Worm (Caenorhabditis elegans) whole organism, L3 larva: Measurements from ENCODE around the gene K09F6.7.

Source experiments
- R02D3.7 ChIP-seq: fragments of 150-350 bp; optimal IDR thresholded peaks from 2 replicates; lab custom pipeline; 2014; ENCODE audit warnings: missing biosample characterization, missing genetic modification characterization
- ZK546.5 ChIP-seq: sonication (generic microtip); optimal IDR thresholded peaks from 2 replicates; lab custom pipeline; 2017; ENCODE audit warnings: missing biosample characterization, missing genetic modification characterization
- ama-1 ChIP-seq: fragments of 150-350 bp; optimal IDR thresholded peaks from 2 replicates; lab custom pipeline; 2018
- ceh-16 ChIP-seq: sonication (generic microtip); optimal IDR thresholded peaks from 2 replicates; lab custom pipeline; 2017; ENCODE audit warnings: missing biosample characterization, missing genetic modification characterization
- ceh-82 ChIP-seq: fragments of 150-350 bp; optimal IDR thresholded peaks from 2 replicates; lab custom pipeline; 2014; ENCODE audit warnings: missing biosample characterization, missing genetic modification characterization
- ceh-9 ChIP-seq: sonication (generic microtip); optimal IDR thresholded peaks from 2 replicates; lab custom pipeline; 2018; ENCODE audit warnings: missing biosample characterization, missing genetic modification characterization
- daf-12 ChIP-seq: fragments of 150-350 bp; optimal IDR thresholded peaks from 2 replicates; lab custom pipeline; 2014; ENCODE audit warnings: missing biosample characterization, missing genetic modification reagents, missing genetic modification characterization
- elt-2 ChIP-seq: sonication (generic microtip); optimal IDR thresholded peaks from 2 replicates; lab custom pipeline; 2016; ENCODE audit warnings: missing genetic modification reagents, mild to moderate bottlenecking, missing genetic modification characterization, missing compliant biosample characterization
- elt-3 ChIP-seq, 3 experiments: fragments of 150-350 bp in 1 of 3; sonication (generic microtip) in 2 of 3; optimal IDR thresholded peaks; 2 replicates in 2 of 3; 4 replicates in 1 of 3; lab custom pipeline; 2014 to 2017; ENCODE audit warnings: missing biosample characterization in 3 of 3, missing genetic modification characterization in 3 of 3
- eor-1 ChIP-seq, 2 experiments: fragments of 150-350 bp; optimal IDR thresholded peaks; 2 replicates each; lab custom pipeline; 2014 to 2018; ENCODE audit warnings: missing biosample characterization in 2 of 2, missing genetic modification characterization in 2 of 2
- fkh-10 ChIP-seq: sonication (generic microtip); optimal IDR thresholded peaks from 2 replicates; lab custom pipeline; 2017; ENCODE audit warnings: missing biosample characterization, missing genetic modification reagents, missing genetic modification characterization
- fkh-2 ChIP-seq: fragments of 150-350 bp; optimal IDR thresholded peaks from 2 replicates; lab custom pipeline; 2014; ENCODE audit warnings: missing biosample characterization, missing genetic modification reagents, missing genetic modification characterization
- hmg-11 ChIP-seq: sonication (generic microtip); optimal IDR thresholded peaks from 2 replicates; lab custom pipeline; 2016; ENCODE audit warnings: missing genetic modification characterization, missing compliant biosample characterization
- lin-15B ChIP-seq: fragments of 150-350 bp; optimal IDR thresholded peaks from 2 replicates; lab custom pipeline; 2014; ENCODE audit warnings: missing biosample characterization, missing genetic modification characterization
- lin-39 ChIP-seq: fragments of 150-350 bp; optimal IDR thresholded peaks from 2 replicates; lab custom pipeline; 2018; ENCODE audit warnings: missing biosample characterization, missing genetic modification reagents, missing genetic modification characterization
- lsy-12 ChIP-seq: sonication (generic microtip); optimal IDR thresholded peaks from 2 replicates; lab custom pipeline; 2016; ENCODE audit warnings: mild to moderate bottlenecking, missing genetic modification characterization, missing compliant biosample characterization
- mdl-1 ChIP-seq: fragments of 150-350 bp; optimal IDR thresholded peaks from 2 replicates; lab custom pipeline; 2014; ENCODE audit warnings: missing biosample characterization, missing genetic modification characterization
- mml-1 ChIP-seq: fragments of 150-350 bp; sonication (generic microtip); optimal IDR thresholded peaks from 3 replicates; lab custom pipeline; 2014; ENCODE audit warnings: missing biosample characterization, missing genetic modification characterization
- nfya-1 ChIP-seq: sonication (generic microtip); optimal IDR thresholded peaks from 2 replicates; lab custom pipeline; 2017; ENCODE audit warnings: missing genetic modification characterization, mild to moderate bottlenecking, missing compliant biosample characterization, antibody characterized with exemption, moderate library complexity; ENCODE audit not compliant: insufficient read depth
- nhr-11 ChIP-seq: fragments of 150-350 bp; optimal IDR thresholded peaks from 2 replicates; lab custom pipeline; 2014; ENCODE audit warnings: missing biosample characterization, missing genetic modification characterization
- nhr-12 ChIP-seq: fragments of 150-350 bp; optimal IDR thresholded peaks from 2 replicates; lab custom pipeline; 2014; ENCODE audit warnings: missing biosample characterization, missing genetic modification characterization
- nhr-237 ChIP-seq: fragments of 150-350 bp; optimal IDR thresholded peaks from 2 replicates; lab custom pipeline; 2014; ENCODE audit warnings: missing biosample characterization, missing genetic modification characterization
- nhr-25 ChIP-seq: sonication (generic microtip); optimal IDR thresholded peaks from 2 replicates; lab custom pipeline; 2017; ENCODE audit warnings: missing biosample characterization, missing genetic modification characterization
- nhr-28 ChIP-seq: fragments of 150-350 bp; optimal IDR thresholded peaks from 2 replicates; lab custom pipeline; 2014; ENCODE audit warnings: missing biosample characterization, missing genetic modification characterization
- nhr-43 ChIP-seq: sonication (generic microtip); optimal IDR thresholded peaks from 2 replicates; lab custom pipeline; 2016; ENCODE audit warnings: mild to moderate bottlenecking, missing genetic modification characterization, missing compliant biosample characterization; ENCODE audit not compliant: poor library complexity, severe bottlenecking
- nhr-67 ChIP-seq: fragments of 150-350 bp; optimal IDR thresholded peaks from 2 replicates; lab custom pipeline; 2014; ENCODE audit warnings: missing biosample characterization, missing genetic modification characterization
- nhr-76 ChIP-seq: fragments of 150-350 bp; sonication (generic microtip); optimal IDR thresholded peaks from 5 replicates; lab custom pipeline; 2014; ENCODE audit warnings: missing biosample characterization, missing genetic modification characterization
- pha-4 ChIP-seq: fragments of 150-350 bp; optimal IDR thresholded peaks from 2 replicates; lab custom pipeline; 2014; ENCODE audit warnings: missing biosample characterization, missing genetic modification reagents, missing genetic modification characterization
- pqm-1 ChIP-seq: fragments of 150-350 bp; optimal IDR thresholded peaks from 2 replicates; lab custom pipeline; 2017; ENCODE audit warnings: missing biosample characterization, missing genetic modification characterization, inconsistent platforms
- sea-2 ChIP-seq: fragments of 150-350 bp; sonication (generic microtip); optimal IDR thresholded peaks from 4 replicates; lab custom pipeline; 2014; ENCODE audit warnings: missing biosample characterization, missing genetic modification reagents, missing genetic modification characterization
- tbx-2 ChIP-seq: sonication (generic microtip); optimal IDR thresholded peaks from 2 replicates; lab custom pipeline; 2016; ENCODE audit warnings: mild to moderate bottlenecking, missing genetic modification characterization, missing compliant biosample characterization
- unc-39 ChIP-seq: sonication (generic microtip); optimal IDR thresholded peaks from 4 replicates; lab custom pipeline; 2017; ENCODE audit warnings: missing biosample characterization, missing genetic modification characterization
- unc-62 ChIP-seq: fragments of 150-350 bp; sonication (generic microtip); optimal IDR thresholded peaks from 4 replicates; lab custom pipeline; 2014; ENCODE audit warnings: missing biosample characterization, missing genetic modification reagents, missing genetic modification characterization
- zag-1 ChIP-seq: fragments of 150-350 bp; optimal IDR thresholded peaks from 2 replicates; lab custom pipeline; 2014; ENCODE audit warnings: missing biosample characterization, missing genetic modification characterization
- ztf-11 ChIP-seq: fragments of 150-350 bp; optimal IDR thresholded peaks from 2 replicates; lab custom pipeline; 2014; ENCODE audit warnings: missing biosample characterization, missing genetic modification characterization
- ztf-4 ChIP-seq: fragments of 150-350 bp; optimal IDR thresholded peaks from 2 replicates; lab custom pipeline; 2014; ENCODE audit warnings: missing biosample characterization, missing genetic modification characterization

K09F6.7 gene

ce11 chrII:2292027-2292426, at the start of gene K09F6.7:
Gene K09F6.7, minus strand, starts transcription at chrII:2292127.
- TF ChIP-seq mdl-1 (tag; lab: Kevin White, UChicago) (no peak), ztf-4 (tag; lab: Kevin White, UChicago) (no peak), ztf-11 (no peak), nhr-28 (tag; lab: Kevin White, UChicago) (no peak), hmg-11 (tag; lab: Kevin White, UChicago) (no peak), elt-3 (tag; optimal IDR thresholded peaks at IDR 0.05; lab: Kevin White, UChicago) (no peak), lin-15B (tag; lab: Kevin White, UChicago) (no peak), mml-1 (tag; lab: Kevin White, UChicago) (no peak), nhr-25 (tag; lab: Kevin White, UChicago) (no peak), tbx-2 (no peak), ama-1 (lab: Kevin White, UChicago) (no peak), lin-39 (tag; lab: Kevin White, UChicago) (no peak), nhr-67 (tag; lab: Kevin White, UChicago) (no peak), unc-62 (GFP tag; lab: Kevin White, UChicago) (no peak), nhr-43 (no peak), elt-2 (no peak), ceh-9 (tag; lab: Kevin White, UChicago) (no peak), sea-2 (GFP tag; lab: Kevin White, UChicago) (no peak), pqm-1 (tag; lab: Kevin White, UChicago) (no peak), fkh-2 (no peak)
- TF ChIP-seq, all 47 proteins: peak for 0

- TF ChIP-seq nhr-76 (tag; lab: Kevin White, UChicago) (no peak), nhr-67 (tag; lab: Kevin White, UChicago) (no peak), sea-2 (GFP tag; lab: Kevin White, UChicago) (no peak), tbx-2 (no peak), nfya-1 (tag; lab: Kevin White, UChicago) (no peak), R02D3.7 (no peak), hmg-11 (tag; lab: Kevin White, UChicago) (no peak), ama-1 (lab: Kevin White, UChicago) (no peak), nhr-237 (tag; lab: Kevin White, UChicago) (no peak), fkh-2 (no peak), nhr-12 (tag; lab: Kevin White, UChicago) (no peak), ztf-11 (no peak), ceh-16 (tag; lab: Kevin White, UChicago) (no peak), ZK546.5 (tag; lab: Kevin White, UChicago) (no peak), elt-3 (tag; optimal IDR thresholded peaks at IDR 0.05; lab: Kevin White, UChicago) (no peak), eor-1 (tag; optimal IDR thresholded peaks at IDR 0.05; lab: Kevin White, UChicago) (no peak)
These were observed 49.6 kb upstream of the K09F6.7 start, which contains the start of gene enri-1 for ce11 chrII:2341515-2341914. Gene enri-1, minus strand, starts transcription at chrII:2341615.

- no peak for TF ChIP-seq nhr-76 (tag; lab: Kevin White, UChicago)
- TF ChIP-seq mml-1 (tag; lab: Kevin White, UChicago), result no peak
- no peak for TF ChIP-seq ceh-82 (tag; lab: Kevin White, UChicago)
- no peak for TF ChIP-seq ztf-11
- no peak for TF ChIP-seq nhr-67 (tag; lab: Kevin White, UChicago)
- peak; percentile 5 for TF ChIP-seq elt-2
- peak; percentile 14 for TF ChIP-seq nfya-1 (tag; lab: Kevin White, UChicago)
- no peak for TF ChIP-seq lin-39 (tag; lab: Kevin White, UChicago)
- no peak for TF ChIP-seq zag-1 (tag; lab: Kevin White, UChicago)
- no peak for TF ChIP-seq unc-39 (tag; lab: Kevin White, UChicago)
- TF ChIP-seq hmg-11 (tag; lab: Kevin White, UChicago), result peak; percentile 42
- no peak for TF ChIP-seq nhr-28 (tag; lab: Kevin White, UChicago)
- peak; percentile 16 for TF ChIP-seq ceh-16 (tag; lab: Kevin White, UChicago)
- TF ChIP-seq lsy-12 (tag; lab: Kevin White, UChicago), result no peak
- TF ChIP-seq pha-4, result no peak
- no peak for TF ChIP-seq daf-12 (tag; lab: Kevin White, UChicago)
- no peak for TF ChIP-seq pqm-1 (tag; lab: Kevin White, UChicago)
- no peak for TF ChIP-seq nhr-11 (tag; lab: Kevin White, UChicago)
- TF ChIP-seq ceh-9 (tag; lab: Kevin White, UChicago), result no peak
- no peak for TF ChIP-seq mdl-1 (tag; lab: Kevin White, UChicago)
- TF ChIP-seq fkh-2, result no peak
- TF ChIP-seq fkh-10 (GFP tag; lab: Kevin White, UChicago), result no peak
These were observed 49.0 kb upstream of the K09F6.7 start for ce11 chrII:2340974-2341373.
